Fruit fly (Drosophila melanogaster): ENCODE measurements around the gene fan.

fan gene

dm6 chr3L:8079598-8079997 lies 29.3 kb upstream of the fan start:
- TF ChIP-seq CG9948 (tag; optimal IDR thresholded peaks at IDR 0.05) (no peak), fd96Ca (GFP tag; IDR thresholded peaks at IDR 0.05) (no peak), EcR (GFP tag; optimal IDR thresholded peaks at IDR 0.05) (no peak), CG17806 (tag; optimal IDR thresholded peaks at IDR 0.05) (no peak), CG4496 (GFP tag; IDR thresholded peaks at IDR 0.05) (no peak), CG34367 (tag; optimal IDR thresholded peaks at IDR 0.05) (no peak), Pif1A (GFP tag; optimal IDR thresholded peaks at IDR 0.05) (no peak), Snoo (tag; optimal IDR thresholded peaks at IDR 0.05) (no peak), CG8301 (tag; optimal IDR thresholded peaks at IDR 0.05) (no peak), rn (GFP tag; IDR thresholded peaks at IDR 0.05) (no peak), Ets98B (GFP tag; IDR thresholded peaks at IDR 0.05) (no peak), gl (tag; optimal IDR thresholded peaks at IDR 0.05) (no peak), CG10348 (GFP tag; IDR thresholded peaks at IDR 0.05) (no peak), CG12605 (GFP tag; IDR thresholded peaks at IDR 0.05) (no peak), CG15710 (tag; optimal IDR thresholded peaks at IDR 0.05) (no peak), Pif1B (GFP tag; optimal IDR thresholded peaks at IDR 0.05) (no peak)

DNA sequence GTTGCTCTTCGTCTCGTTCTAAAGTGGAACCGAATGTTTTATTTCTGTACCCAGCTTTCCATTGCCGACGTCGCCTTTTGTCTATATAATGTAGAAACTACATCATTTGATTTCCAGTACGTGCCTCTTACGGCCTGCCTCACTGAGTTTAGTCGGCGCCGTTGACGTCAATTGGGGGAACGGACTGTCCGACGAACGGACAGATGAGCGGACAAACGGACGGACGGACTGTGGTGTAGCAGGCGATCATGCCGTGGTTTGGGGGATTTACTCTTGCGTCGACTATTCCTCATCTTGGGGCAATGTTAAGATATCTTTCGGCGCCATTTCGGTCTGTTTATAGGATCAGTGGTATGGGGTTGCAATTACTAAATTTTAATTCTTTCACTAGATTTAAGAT lies 28.1 kb upstream of the fan start:
- TF ChIP-seq Ets98B (GFP tag; IDR thresholded peaks at IDR 0.05) (no peak), fd96Ca (GFP tag; IDR thresholded peaks at IDR 0.05) (no peak), CG15710 (tag; optimal IDR thresholded peaks at IDR 0.05) (no peak), CG4496 (GFP tag; IDR thresholded peaks at IDR 0.05) (no peak), CG13204 (GFP tag; optimal IDR thresholded peaks at IDR 0.05) (no peak), CG34367 (tag; optimal IDR thresholded peaks at IDR 0.05) (no peak), gl (tag; optimal IDR thresholded peaks at IDR 0.05) (no peak), CG9948 (tag; optimal IDR thresholded peaks at IDR 0.05) (no peak), rn (GFP tag; IDR thresholded peaks at IDR 0.05) (no peak), CG10348 (GFP tag; IDR thresholded peaks at IDR 0.05) (no peak), CG8159 (tag; optimal IDR thresholded peaks at IDR 0.05) (no peak), CG17806 (tag; optimal IDR thresholded peaks at IDR 0.05) (no peak), CG14655 (GFP tag; optimal IDR thresholded peaks at IDR 0.05) (no peak), Pif1B (GFP tag; optimal IDR thresholded peaks at IDR 0.05) (no peak), CG8301 (tag; optimal IDR thresholded peaks at IDR 0.05) (no peak), D1 (tag; optimal IDR thresholded peaks at IDR 0.05) (no peak), Pif1A (GFP tag; optimal IDR thresholded peaks at IDR 0.05) (no peak), EcR (GFP tag; optimal IDR thresholded peaks at IDR 0.05) (no peak), CG32121 (GFP tag; IDR thresholded peaks at IDR 0.05) (no peak)

DNA sequence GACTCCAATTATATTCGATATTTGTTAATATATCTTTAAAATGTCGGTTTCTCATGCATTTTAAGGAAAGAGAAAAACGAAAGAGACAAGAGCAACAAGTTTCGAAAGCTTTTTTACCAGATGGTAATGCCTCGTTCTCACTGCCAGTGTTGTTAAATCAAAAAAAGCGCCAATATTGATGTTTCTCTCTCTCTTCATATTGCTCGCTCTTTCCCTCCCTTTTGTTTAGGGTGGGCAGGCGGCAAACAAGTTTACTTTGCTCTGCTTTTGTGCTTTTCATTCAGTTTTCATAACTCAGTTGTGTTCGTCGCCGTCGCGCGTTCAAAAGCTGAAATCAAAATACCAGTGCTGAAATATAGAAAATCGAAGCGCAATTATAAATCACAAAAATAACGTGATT lies 27.1 kb upstream of the fan start:
- TF ChIP-seq EcR (GFP tag; optimal IDR thresholded peaks at IDR 0.05), result peak; percentile 28
- no peak for TF ChIP-seq gl (tag; optimal IDR thresholded peaks at IDR 0.05)
- no peak for TF ChIP-seq CG17806 (tag; optimal IDR thresholded peaks at IDR 0.05)
- TF ChIP-seq Snoo (tag; optimal IDR thresholded peaks at IDR 0.05), result peak; percentile 59
- TF ChIP-seq Ets98B (GFP tag; IDR thresholded peaks at IDR 0.05), result peak; percentile 74; the same call in 1 of the 2 replicates
- no peak for TF ChIP-seq rn (GFP tag; IDR thresholded peaks at IDR 0.05)
- peak; percentile 66 for TF ChIP-seq Pif1B (GFP tag; optimal IDR thresholded peaks at IDR 0.05)
- TF ChIP-seq CG8159 (tag; optimal IDR thresholded peaks at IDR 0.05), result peak; percentile 49
- TF ChIP-seq CG32121 (GFP tag; IDR thresholded peaks at IDR 0.05), result peak; percentile 21; the same call in 1 of the 2 replicates
- peak; percentile 2 for TF ChIP-seq CG15710 (tag; optimal IDR thresholded peaks at IDR 0.05)
- TF ChIP-seq Pif1A (GFP tag; optimal IDR thresholded peaks at IDR 0.05), result peak; percentile 75
- TF ChIP-seq fd96Ca (GFP tag; IDR thresholded peaks at IDR 0.05), result no peak
- TF ChIP-seq CG34367 (tag; optimal IDR thresholded peaks at IDR 0.05), result peak; percentile 14
- no peak for TF ChIP-seq CG10348 (GFP tag; IDR thresholded peaks at IDR 0.05)
- no peak for TF ChIP-seq CG9948 (tag; optimal IDR thresholded peaks at IDR 0.05)
- TF ChIP-seq D1 (tag; optimal IDR thresholded peaks at IDR 0.05), result no peak
- TF ChIP-seq CG12605 (GFP tag; IDR thresholded peaks at IDR 0.05), result peak; percentile 72
- TF ChIP-seq CG13204 (GFP tag; optimal IDR thresholded peaks at IDR 0.05), result no peak
- peak; percentile 11 for TF ChIP-seq CG8301 (tag; optimal IDR thresholded peaks at IDR 0.05)
- no peak for TF ChIP-seq CG14655 (GFP tag; optimal IDR thresholded peaks at IDR 0.05)
- TF ChIP-seq CG4496 (GFP tag; IDR thresholded peaks at IDR 0.05), result peak; percentile 49; the same call in 1 of the 3 replicates

DNA sequence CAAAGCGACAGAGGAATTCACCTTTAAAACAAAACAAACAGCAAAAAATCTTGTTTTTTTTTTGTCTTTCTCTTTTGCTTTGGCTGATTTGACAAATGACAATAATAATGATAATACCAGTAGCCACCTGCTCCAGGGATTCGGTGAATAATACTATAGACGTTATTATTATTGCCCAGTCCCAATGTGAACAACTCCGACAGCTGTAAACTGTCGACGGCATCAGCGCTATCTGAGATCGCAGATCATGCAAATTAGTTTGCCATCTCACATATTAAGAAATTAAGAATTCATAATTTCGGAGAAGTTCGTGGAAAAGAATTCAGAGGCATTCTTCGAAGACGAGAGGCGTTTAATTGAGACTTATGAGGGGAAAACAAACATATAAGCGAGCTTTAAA lies 22.7 kb upstream of the fan start:
- TF ChIP-seq CG13204 (GFP tag; optimal IDR thresholded peaks at IDR 0.05), result no peak
- no peak for TF ChIP-seq CG14655 (GFP tag; optimal IDR thresholded peaks at IDR 0.05)
- no peak for TF ChIP-seq CG15710 (tag; optimal IDR thresholded peaks at IDR 0.05)
- no peak for TF ChIP-seq Pif1B (GFP tag; optimal IDR thresholded peaks at IDR 0.05)
- TF ChIP-seq CG8301 (tag; optimal IDR thresholded peaks at IDR 0.05), result no peak
- TF ChIP-seq CG32121 (GFP tag; IDR thresholded peaks at IDR 0.05), result no peak
- TF ChIP-seq EcR (GFP tag; optimal IDR thresholded peaks at IDR 0.05), result no peak
- TF ChIP-seq CG17806 (tag; optimal IDR thresholded peaks at IDR 0.05), result no peak
- no peak for TF ChIP-seq CG9948 (tag; optimal IDR thresholded peaks at IDR 0.05)
- TF ChIP-seq D1 (tag; optimal IDR thresholded peaks at IDR 0.05), result no peak
- no peak for TF ChIP-seq Snoo (tag; optimal IDR thresholded peaks at IDR 0.05)
- no peak for TF ChIP-seq CG12605 (GFP tag; IDR thresholded peaks at IDR 0.05)
- no peak for TF ChIP-seq gl (tag; optimal IDR thresholded peaks at IDR 0.05)
- no peak for TF ChIP-seq CG8159 (tag; optimal IDR thresholded peaks at IDR 0.05)
- TF ChIP-seq fd96Ca (GFP tag; IDR thresholded peaks at IDR 0.05), result no peak
- no peak for TF ChIP-seq CG4496 (GFP tag; IDR thresholded peaks at IDR 0.05)
- no peak for TF ChIP-seq Ets98B (GFP tag; IDR thresholded peaks at IDR 0.05)

DNA sequence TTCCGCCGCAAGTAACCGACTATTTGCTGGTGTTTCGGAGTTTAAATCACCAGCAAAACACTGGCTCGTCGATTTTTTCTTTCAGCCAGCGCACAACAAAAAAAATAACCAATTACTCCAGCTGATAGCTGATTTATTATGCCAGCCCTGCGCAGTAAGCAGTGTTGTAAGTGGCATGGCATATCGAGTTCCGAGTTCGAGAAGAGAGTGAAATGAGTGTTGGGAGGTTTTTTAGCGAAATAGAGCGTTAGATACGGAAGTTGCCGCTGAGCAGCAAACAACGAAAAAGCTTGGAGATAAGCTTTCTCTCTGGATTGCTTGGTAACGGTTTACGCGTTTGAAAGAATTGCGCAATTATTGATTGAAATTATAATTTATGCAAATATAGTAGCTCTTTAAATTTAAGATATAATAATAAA lies 17.3 kb upstream of the fan start, which contains the start of gene CG7565:
TSS of gene CG7565 (minus strand) at position 137 of the 419 bp plus-strand sequence.
- no peak for TF ChIP-seq EcR (GFP tag; optimal IDR thresholded peaks at IDR 0.05)
- peak; percentile 30 for TF ChIP-seq Pif1B (GFP tag; optimal IDR thresholded peaks at IDR 0.05)
- no peak for TF ChIP-seq CG34367 (tag; optimal IDR thresholded peaks at IDR 0.05)
- peak; percentile 67 for TF ChIP-seq Ets98B (GFP tag; IDR thresholded peaks at IDR 0.05)
- no peak for TF ChIP-seq CG15710 (tag; optimal IDR thresholded peaks at IDR 0.05)
- TF ChIP-seq CG10348 (GFP tag; IDR thresholded peaks at IDR 0.05), result no peak
- TF ChIP-seq CG13204 (GFP tag; optimal IDR thresholded peaks at IDR 0.05), result no peak
- peak; percentile 25; the same call in 1 of the 2 replicates for TF ChIP-seq CG12605 (GFP tag; IDR thresholded peaks at IDR 0.05)
- TF ChIP-seq CG8159 (tag; optimal IDR thresholded peaks at IDR 0.05), result no peak
- TF ChIP-seq CG8301 (tag; optimal IDR thresholded peaks at IDR 0.05), result peak; percentile 11
- TF ChIP-seq CG32121 (GFP tag; IDR thresholded peaks at IDR 0.05), result 0 out of 2 replicates have a peak, but pooled peaks have one; percentile 12
- no peak for TF ChIP-seq CG14655 (GFP tag; optimal IDR thresholded peaks at IDR 0.05)
- no peak for TF ChIP-seq Pif1A (GFP tag; optimal IDR thresholded peaks at IDR 0.05)
- TF ChIP-seq CG17806 (tag; optimal IDR thresholded peaks at IDR 0.05), result no peak
- TF ChIP-seq CG9948 (tag; optimal IDR thresholded peaks at IDR 0.05), result no peak
- TF ChIP-seq D1 (tag; optimal IDR thresholded peaks at IDR 0.05), result no peak
- TF ChIP-seq CG4496 (GFP tag; IDR thresholded peaks at IDR 0.05), result peak; percentile 61
